Fruit fly (Drosophila melanogaster) whole organism: ENCODE measurements around the gene how.

ENCODE experiments used
- CG8478 ChIP-seq: fragments of >200 bp; optimal IDR thresholded peaks from 2 replicates; lab custom pipeline; 2018; ENCODE audit warnings: inconsistent platforms
- Dll ChIP-seq: fragments of >200 bp; optimal IDR thresholded peaks from 2 replicates; lab custom pipeline; 2017
- EcR ChIP-seq, 2 experiments: fragments of >200 bp; optimal IDR thresholded peaks; 2 replicates each; lab custom pipeline; 2017; ENCODE audit warnings: missing biosample characterization in 2 of 2, missing genetic modification characterization in 2 of 2, missing genetic modification reagents in 2 of 2
- pan ChIP-seq: fragments of >200 bp; optimal IDR thresholded peaks from 2 replicates; lab custom pipeline; 2017
- psq ChIP-seq: fragments of >200 bp; optimal IDR thresholded peaks from 2 replicates; lab custom pipeline; 2017
- usp ChIP-seq: fragments of >200 bp; optimal IDR thresholded peaks from 2 replicates; lab custom pipeline; 2017; ENCODE audit warnings: missing biosample characterization, missing genetic modification characterization, mixed read lengths

how gene

dm6 chr3R:22041625-22042282 is at the start of gene how:
Gene how (plus strand): TSS chr3R:22042191.
- peak; percentile 43 for TF ChIP-seq Dll (lab: Kevin White, UChicago)
- TF ChIP-seq EcR (GFP tag; optimal IDR thresholded peaks at IDR 0.05; lab: Kevin White, UChicago), result no peak
- TF ChIP-seq psq (lab: Kevin White, UChicago), result no peak
- no peak for TF ChIP-seq pan (lab: Kevin White, UChicago)
- no peak for TF ChIP-seq usp (GFP tag; lab: Kevin White, UChicago)

dm6 chr3R:21992909-21993308 is 49.1 kb upstream of the how start:
- TF ChIP-seq usp (GFP tag; lab: Kevin White, UChicago), result no peak
- no peak for TF ChIP-seq CG8478 (lab: Kevin White, UChicago)
- TF ChIP-seq EcR (GFP tag; optimal IDR thresholded peaks at IDR 0.05; lab: Kevin White, UChicago), result no peak
- TF ChIP-seq psq (lab: Kevin White, UChicago), result no peak
- no peak for TF ChIP-seq Dll (lab: Kevin White, UChicago)
- no peak for TF ChIP-seq pan (lab: Kevin White, UChicago)

dm6 chr3R:21998877-21999276 is 43.1 kb upstream of the how start:
- TF ChIP-seq usp (GFP tag; lab: Kevin White, UChicago), result no peak
- no peak for TF ChIP-seq Dll (lab: Kevin White, UChicago)
- no peak for TF ChIP-seq CG8478 (lab: Kevin White, UChicago)
- no peak for TF ChIP-seq EcR (GFP tag; optimal IDR thresholded peaks at IDR 0.05; lab: Kevin White, UChicago)
- no peak for TF ChIP-seq pan (lab: Kevin White, UChicago)
- no peak for TF ChIP-seq psq (lab: Kevin White, UChicago)

- TF ChIP-seq Dll (lab: Kevin White, UChicago) (no peak), usp (GFP tag; lab: Kevin White, UChicago) (no peak), psq (lab: Kevin White, UChicago) (no peak), EcR (GFP tag; optimal IDR thresholded peaks at IDR 0.05; lab: Kevin White, UChicago) (no peak), pan (lab: Kevin White, UChicago) (peak; percentile 52), CG8478 (lab: Kevin White, UChicago) (no peak)
Measured at dm6 chr3R:21999641-22000040, 42.4 kb upstream of the how start.

dm6 chr3R:22003508-22003907 is 38.5 kb upstream of the how start:
- TF ChIP-seq EcR (GFP tag; optimal IDR thresholded peaks at IDR 0.05; lab: Kevin White, UChicago) (no peak), usp (GFP tag; lab: Kevin White, UChicago) (no peak), psq (lab: Kevin White, UChicago) (no peak), pan (lab: Kevin White, UChicago) (no peak), CG8478 (lab: Kevin White, UChicago) (no peak), Dll (lab: Kevin White, UChicago) (no peak)

- no peak for TF ChIP-seq CG8478 (lab: Kevin White, UChicago)
- TF ChIP-seq psq (lab: Kevin White, UChicago), result no peak
- TF ChIP-seq EcR (GFP tag; optimal IDR thresholded peaks at IDR 0.05; lab: Kevin White, UChicago), result no peak
- no peak for TF ChIP-seq usp (GFP tag; lab: Kevin White, UChicago)
- no peak for TF ChIP-seq Dll (lab: Kevin White, UChicago)
- no peak for TF ChIP-seq pan (lab: Kevin White, UChicago)
Measured at dm6 chr3R:22014397-22014796, 27.6 kb upstream of the how start, which contains the start of gene Theg. Gene Theg (plus strand): TSS chr3R:22014697.

- no peak for TF ChIP-seq psq (lab: Kevin White, UChicago)
- TF ChIP-seq EcR (GFP tag; optimal IDR thresholded peaks at IDR 0.05; lab: Kevin White, UChicago), result no peak
- TF ChIP-seq CG8478 (lab: Kevin White, UChicago), result no peak
Measured at dm6 chr3R:22018777-22019420, 23.1 kb upstream of the how start, which contains the start of gene Idh3b. Gene Idh3b (minus strand): TSS chr3R:22019382.

dm6 chr3R:22022623-22023022 is 19.4 kb upstream of the how start:
- TF ChIP-seq EcR (GFP tag; optimal IDR thresholded peaks at IDR 0.05; lab: Kevin White, UChicago) (no peak), pan (lab: Kevin White, UChicago) (no peak), Dll (lab: Kevin White, UChicago) (no peak), CG8478 (lab: Kevin White, UChicago) (no peak), usp (GFP tag; lab: Kevin White, UChicago) (no peak), psq (lab: Kevin White, UChicago) (no peak)

dm6 chr3R:22023041-22023626 is 18.9 kb upstream of the how start, which contains the start of the genes Mitofilin and mRpL35:
Gene Mitofilin (minus strand): TSS chr3R:22023335.
Gene mRpL35 (plus strand): TSS chr3R:22023527.
- TF ChIP-seq usp (GFP tag; lab: Kevin White, UChicago) (no peak), EcR (GFP tag; optimal IDR thresholded peaks at IDR 0.05; lab: Kevin White, UChicago) (no peak)

- TF ChIP-seq EcR (GFP tag; optimal IDR thresholded peaks at IDR 0.05; lab: Kevin White, UChicago) (no peak), Dll (lab: Kevin White, UChicago) (no peak)
Measured at dm6 chr3R:22025320-22025719, 16.7 kb upstream of the how start, which contains the start of gene CG6028. Gene CG6028 (minus strand): TSS chr3R:22025506.

dm6 chr3R:22026922-22027742 is 14.9 kb upstream of the how start, which contains the start of the genes Cchl and ND-42:
Gene Cchl (minus strand): TSS chr3R:22027480.
Gene ND-42 (plus strand): TSS chr3R:22027709.
- TF ChIP-seq psq (lab: Kevin White, UChicago), result no peak
- TF ChIP-seq pan (lab: Kevin White, UChicago), result no peak
- TF ChIP-seq EcR (GFP tag; optimal IDR thresholded peaks at IDR 0.05; lab: Kevin White, UChicago), result no peak
- TF ChIP-seq Dll (lab: Kevin White, UChicago), result no peak
- TF ChIP-seq CG8478 (lab: Kevin White, UChicago), result no peak
- TF ChIP-seq usp (GFP tag; lab: Kevin White, UChicago), result no peak
